Fruit fly (Drosophila melanogaster) whole organism, pupa: ENCODE results near the gene HP1D3csd.

Experiments
- CG10348 ChIP-seq: fragments of 200-800 bp; sonication (Bioruptor generic); IDR thresholded peaks from 2 replicates; pipeline ENCODE4 v1.3.6; 2022; ENCODE audit warnings: missing biosample characterization, missing genetic modification characterization
- CG12605 ChIP-seq: fragments of 200-800 bp; sonication (Bioruptor generic); IDR thresholded peaks from 2 replicates; pipeline ENCODE4 v1.3.6; 2022; ENCODE audit warnings: missing biosample characterization, missing genetic modification characterization
- CG13204 ChIP-seq: fragments of 200-800 bp; sonication (Bioruptor generic); optimal IDR thresholded peaks from 2 replicates; lab custom pipeline; 2018; ENCODE audit warnings: missing biosample characterization, mild to moderate bottlenecking, missing genetic modification characterization, moderate library complexity
- CG14655 ChIP-seq: fragments of 200-800 bp; sonication (Bioruptor generic); optimal IDR thresholded peaks from 3 replicates; lab custom pipeline; 2017; ENCODE audit warnings: mild to moderate bottlenecking, missing biosample characterization, missing genetic modification reagents, missing genetic modification characterization
- CG15710 ChIP-seq: fragments of 200-800 bp; sonication (Bioruptor generic); optimal IDR thresholded peaks from 2 replicates; lab custom pipeline; 2018; ENCODE audit warnings: missing biosample characterization, mild to moderate bottlenecking, missing genetic modification characterization, moderate library complexity
- CG17806 ChIP-seq: fragments of 200-800 bp; sonication (Bioruptor generic); optimal IDR thresholded peaks from 2 replicates; lab custom pipeline; 2018; ENCODE audit warnings: missing biosample characterization, mild to moderate bottlenecking, missing genetic modification characterization, moderate library complexity
- CG32121 ChIP-seq: fragments of 200-800 bp; sonication (Bioruptor generic); IDR thresholded peaks from 2 replicates; pipeline ENCODE4 v1.3.6; 2022; ENCODE audit warnings: missing biosample characterization, missing genetic modification characterization
- CG34367 ChIP-seq: fragments of 200-800 bp; sonication (Bioruptor generic); optimal IDR thresholded peaks from 2 replicates; lab custom pipeline; 2018; ENCODE audit warnings: missing biosample characterization, mild to moderate bottlenecking, missing genetic modification characterization
- CG4496 ChIP-seq: fragments of 200-800 bp; sonication (Bioruptor generic); IDR thresholded peaks from 3 replicates; pipeline ENCODE4 v1.3.6; 2022; ENCODE audit warnings: missing biosample characterization, missing genetic modification characterization
- CG8159 ChIP-seq: fragments of 200-800 bp; sonication (Bioruptor generic); optimal IDR thresholded peaks from 3 replicates; lab custom pipeline; 2018; ENCODE audit warnings: missing biosample characterization, mild to moderate bottlenecking, missing genetic modification characterization, moderate library complexity
- CG8301 ChIP-seq: fragments of 200-800 bp; sonication (Bioruptor generic); optimal IDR thresholded peaks from 2 replicates; lab custom pipeline; 2018; ENCODE audit warnings: missing biosample characterization, mild to moderate bottlenecking, missing genetic modification characterization
- CG9948 ChIP-seq: fragments of 200-800 bp; sonication (Bioruptor generic); optimal IDR thresholded peaks from 2 replicates; lab custom pipeline; 2018; ENCODE audit warnings: missing biosample characterization, mild to moderate bottlenecking, missing genetic modification characterization, moderate library complexity
- D1 ChIP-seq: fragments of 200-800 bp; sonication (Bioruptor generic); optimal IDR thresholded peaks from 2 replicates; lab custom pipeline; 2018; ENCODE audit warnings: missing biosample characterization, mild to moderate bottlenecking, missing genetic modification characterization, moderate library complexity
- EcR ChIP-seq: fragments of 200-800 bp; sonication (Bioruptor generic); optimal IDR thresholded peaks from 3 replicates; lab custom pipeline; 2019; ENCODE audit warnings: missing biosample characterization, missing genetic modification characterization, mild to moderate bottlenecking, moderate library complexity, missing genetic modification reagents
- Ets98B ChIP-seq: fragments of 200-800 bp; sonication (Bioruptor generic); IDR thresholded peaks from 2 replicates; pipeline ENCODE4 v1.3.6; 2022; ENCODE audit warnings: missing biosample characterization, missing genetic modification characterization
- Pif1A ChIP-seq: fragments of 200-800 bp; sonication (Bioruptor generic); optimal IDR thresholded peaks from 3 replicates; lab custom pipeline; 2016; ENCODE audit warnings: missing biosample characterization, missing genetic modification characterization
- Pif1B ChIP-seq: fragments of 200-800 bp; sonication (Bioruptor generic); optimal IDR thresholded peaks from 3 replicates; lab custom pipeline; 2016; ENCODE audit warnings: missing biosample characterization, missing genetic modification characterization
- Snoo ChIP-seq: fragments of 200-800 bp; sonication (Bioruptor generic); optimal IDR thresholded peaks from 3 replicates; lab custom pipeline; 2017; ENCODE audit warnings: missing biosample characterization, mild to moderate bottlenecking, missing genetic modification characterization, inconsistent platforms
- fd96Ca ChIP-seq: fragments of 200-800 bp; sonication (Bioruptor generic); IDR thresholded peaks from 3 replicates; pipeline ENCODE4 v1.3.6; 2022; ENCODE audit warnings: missing biosample characterization, missing genetic modification characterization
- gl ChIP-seq: fragments of 200-800 bp; sonication (Bioruptor generic); optimal IDR thresholded peaks from 2 replicates; lab custom pipeline; 2018; ENCODE audit warnings: missing biosample characterization, mild to moderate bottlenecking, missing genetic modification characterization
- rn ChIP-seq: fragments of 200-800 bp; sonication (Bioruptor generic); IDR thresholded peaks from 2 replicates; pipeline ENCODE4 v1.3.6; 2022; ENCODE audit warnings: missing biosample characterization, missing genetic modification characterization

The HP1D3csd gene

DNA sequence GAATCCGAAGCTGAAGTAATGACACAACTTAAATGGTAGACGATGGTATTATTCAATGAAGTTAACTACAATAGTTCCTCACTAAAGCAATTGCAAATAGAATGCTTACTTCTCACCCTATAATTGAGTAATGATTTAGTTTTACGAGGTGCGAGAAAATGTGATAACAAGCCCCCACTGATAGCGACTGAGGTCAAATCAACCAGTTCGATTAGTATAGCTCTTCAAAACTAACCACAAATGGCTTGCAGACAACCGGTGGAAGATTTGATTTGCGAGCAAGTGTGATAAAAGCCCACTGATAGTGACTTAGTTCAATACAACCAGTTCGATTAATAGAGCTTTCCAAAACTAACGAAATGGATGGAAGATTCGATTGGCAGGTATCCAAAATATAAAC, 49.4 kb downstream of the HP1D3csd start:
- TF ChIP-seq Ets98B (GFP tag; lab: Robert Waterston, UW) (no peak), CG17806 (no peak), CG15710 (tag; lab: Kevin White, UChicago) (no peak), rn (no peak), CG34367 (tag; lab: Kevin White, UChicago) (no peak), CG8301 (no peak), EcR (no peak), CG12605 (GFP tag; lab: Robert Waterston, UW) (no peak), CG14655 (GFP tag; lab: Kevin White, UChicago) (no peak), CG8159 (tag; lab: Kevin White, UChicago) (no peak), CG9948 (no peak), CG10348 (GFP tag; lab: Robert Waterston, UW) (no peak), fd96Ca (GFP tag; lab: Robert Waterston, UW) (no peak), Pif1B (GFP tag; lab: Kevin White, UChicago) (no peak), CG4496 (GFP tag; lab: Robert Waterston, UW) (no peak), CG32121 (GFP tag; lab: Robert Waterston, UW) (no peak), D1 (no peak), Snoo (tag; lab: Kevin White, UChicago) (no peak)

dm6 chrX:19240230-19240839, 50.3 kb downstream of the HP1D3csd start:
- TF ChIP-seq EcR (no peak), Pif1B (GFP tag; lab: Kevin White, UChicago) (no peak), rn (no peak), CG12605 (GFP tag; lab: Robert Waterston, UW) (no peak), CG14655 (GFP tag; lab: Kevin White, UChicago) (no peak), CG8159 (tag; lab: Kevin White, UChicago) (no peak), Ets98B (GFP tag; lab: Robert Waterston, UW) (no peak), CG34367 (tag; lab: Kevin White, UChicago) (no peak), Pif1A (GFP tag; lab: Kevin White, UChicago) (no peak), gl (tag; lab: Kevin White, UChicago) (no peak), fd96Ca (GFP tag; lab: Robert Waterston, UW) (no peak), Snoo (tag; lab: Kevin White, UChicago) (no peak), CG32121 (GFP tag; lab: Robert Waterston, UW) (no peak), D1 (no peak), CG15710 (tag; lab: Kevin White, UChicago) (no peak), CG13204 (GFP tag; lab: Kevin White, UChicago) (no peak), CG10348 (GFP tag; lab: Robert Waterston, UW) (no peak), CG17806 (no peak), CG4496 (GFP tag; lab: Robert Waterston, UW) (no peak), CG9948 (no peak)
